Fruit fly (Drosophila melanogaster): ENCODE data around the gene CG8149.

The CG8149 gene

DNA sequence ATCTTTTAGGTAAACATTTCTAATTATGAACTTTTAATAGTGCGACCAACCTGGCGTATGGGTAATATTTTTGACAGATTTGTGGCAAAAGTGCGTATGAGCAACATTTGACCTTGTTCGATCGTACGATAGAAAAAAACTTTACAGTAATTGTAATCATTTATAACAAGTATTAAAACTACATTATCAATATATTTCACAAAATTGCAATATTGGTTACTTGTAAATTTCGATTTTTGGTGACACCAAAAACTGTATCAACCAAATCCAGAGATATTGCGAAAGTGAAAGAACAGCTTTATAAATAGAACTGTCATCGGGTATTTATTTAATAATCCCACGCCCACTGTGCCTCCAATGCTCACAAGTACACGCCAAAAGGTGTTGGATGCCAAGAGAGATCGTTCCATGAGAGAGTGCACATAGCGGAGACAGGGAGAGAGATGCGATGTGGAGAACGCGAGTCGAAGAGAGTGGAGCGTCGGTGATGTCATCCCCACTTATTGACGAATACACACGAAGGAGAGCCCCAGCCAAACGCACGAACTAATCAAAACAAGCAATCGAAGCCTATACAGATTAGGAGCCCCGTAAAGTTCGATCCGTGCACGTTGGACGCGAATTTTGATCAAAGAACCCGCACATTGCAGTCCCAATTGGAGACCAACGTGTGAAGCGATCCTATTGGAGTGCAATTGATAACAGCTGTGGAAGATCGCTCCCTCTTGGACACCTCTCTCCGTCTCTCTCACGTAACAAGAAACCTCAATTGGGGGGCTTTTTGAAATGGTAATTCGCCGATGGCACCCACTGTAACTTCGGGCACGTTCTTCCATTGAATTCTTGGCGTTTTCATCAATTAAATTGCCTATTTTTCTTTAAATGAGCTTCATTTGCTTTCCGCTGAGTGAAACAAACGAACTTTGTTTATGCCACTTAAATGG lies 29.0 kb downstream of the CG8149 start:
- TF ChIP-seq Sp1 (GFP tag; optimal IDR thresholded peaks at IDR 0.05) (peak; percentile 98), woc (GFP tag; optimal IDR thresholded peaks at IDR 0.05) (peak; percentile 97), lola (GFP tag; optimal IDR thresholded peaks at IDR 0.05) (no peak), dsf (GFP tag; optimal IDR thresholded peaks at IDR 0.05; ENCODE audit: borderline replicate concordance) (peak; percentile 74), CrebA (GFP tag; optimal IDR thresholded peaks at IDR 0.05; ENCODE audit: borderline replicate concordance) (peak; percentile 74), sv (GFP tag; optimal IDR thresholded peaks at IDR 0.05) (peak; percentile 79), HLH106 (tag; optimal IDR thresholded peaks at IDR 0.05) (peak; percentile 96), Hr83 (GFP tag; optimal IDR thresholded peaks at IDR 0.05; ENCODE audit: poor library complexity, severe bottlenecking) (peak; percentile 65), brk (GFP tag; optimal IDR thresholded peaks at IDR 0.05) (peak; percentile 74), psq (GFP tag; optimal IDR thresholded peaks at IDR 0.05) (peak; percentile 95), Mio (GFP tag; optimal IDR thresholded peaks at IDR 0.05) (peak; percentile 64), OdsH (GFP tag; optimal IDR thresholded peaks at IDR 0.05) (peak; percentile 97), Vsx2 (GFP tag; optimal IDR thresholded peaks at IDR 0.05; ENCODE audit: partially characterized antibody) (peak; percentile 87), usp (GFP tag; optimal IDR thresholded peaks at IDR 0.05) (peak; percentile 18), ey (GFP tag; optimal IDR thresholded peaks at IDR 0.05) (peak; percentile 96), fru (GFP tag; optimal IDR thresholded peaks at IDR 0.05) (peak; percentile 98), Dfd (GFP tag; optimal IDR thresholded peaks at IDR 0.05) (no peak), Hnf4 (GFP tag; optimal IDR thresholded peaks at IDR 0.05) (peak; percentile 85), br (GFP tag; optimal IDR thresholded peaks at IDR 0.05) (peak; percentile 97), GATAd (GFP tag; optimal IDR thresholded peaks at IDR 0.05) (peak; percentile 54), pan (optimal IDR thresholded peaks at IDR 0.05) (no peak), Rel (GFP tag; optimal IDR thresholded peaks at IDR 0.05) (peak; percentile 69), Rel (tag; optimal IDR thresholded peaks at IDR 0.05) (peak; percentile 74), Hr78 (GFP tag; optimal IDR thresholded peaks at IDR 0.05) (no peak), rgr (GFP tag; optimal IDR thresholded peaks at IDR 0.05) (peak; percentile 95), dmrt93B (GFP tag; optimal IDR thresholded peaks at IDR 0.05) (peak; percentile 97), CG32264 (GFP tag; optimal IDR thresholded peaks at IDR 0.05) (peak; percentile 82), N (GFP tag; optimal IDR thresholded peaks at IDR 0.05) (no peak), Myc (optimal IDR thresholded peaks at IDR 0.05) (no peak), CG9705 (GFP tag; optimal IDR thresholded peaks at IDR 0.05) (peak; percentile 94), tai (GFP tag; optimal IDR thresholded peaks at IDR 0.05) (peak; percentile 92), dl (GFP tag; optimal IDR thresholded peaks at IDR 0.05; ENCODE audit: insufficient read depth in 1 of 2, partially characterized antibody in 2 of 2) (peak; percentile 89 to 97), sage (GFP tag; optimal IDR thresholded peaks at IDR 0.05) (peak; percentile 47), Abd-B (GFP tag; optimal IDR thresholded peaks at IDR 0.05) (no peak), foxo (GFP tag; optimal IDR thresholded peaks at IDR 0.05) (peak; percentile 76 to 98), h (GFP tag; optimal IDR thresholded peaks at IDR 0.05) (peak; percentile 95), Jra (GFP tag; optimal IDR thresholded peaks at IDR 0.05) (peak; percentile 96), Dif (GFP tag; optimal IDR thresholded peaks at IDR 0.05; ENCODE audit: partially characterized antibody) (peak; percentile 98), jim (GFP tag; optimal IDR thresholded peaks at IDR 0.05) (no peak)

DNA sequence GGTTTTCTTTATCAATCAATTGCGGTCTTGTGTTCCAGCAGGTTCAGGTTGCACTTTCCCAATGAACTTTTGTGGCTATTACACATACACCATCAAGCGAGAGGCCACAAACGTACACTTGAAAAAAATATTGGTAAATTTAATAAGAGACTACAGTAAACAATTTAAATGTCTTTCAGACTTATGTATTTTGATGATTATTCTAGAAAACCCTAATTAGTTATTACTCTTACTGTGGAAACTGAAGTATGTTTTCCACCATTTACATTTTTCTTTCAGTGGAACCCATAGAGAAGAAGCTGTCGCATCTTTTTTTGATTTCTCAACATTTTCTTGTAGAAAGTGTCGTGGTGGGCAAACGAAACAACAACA lies 29.7 kb downstream of the CG8149 start:
- peak; percentile 7 for TF ChIP-seq CG9705 (GFP tag; optimal IDR thresholded peaks at IDR 0.05)
- no peak for TF ChIP-seq Abd-B (GFP tag; optimal IDR thresholded peaks at IDR 0.05)
- TF ChIP-seq Myc (optimal IDR thresholded peaks at IDR 0.05): no peak
- TF ChIP-seq dsf (GFP tag; optimal IDR thresholded peaks at IDR 0.05; ENCODE audit: borderline replicate concordance): peak; percentile 69
- TF ChIP-seq Dif (GFP tag; optimal IDR thresholded peaks at IDR 0.05; ENCODE audit: partially characterized antibody): no peak
- peak; percentile 87 for TF ChIP-seq Hnf4 (GFP tag; optimal IDR thresholded peaks at IDR 0.05)
- TF ChIP-seq HLH106 (tag; optimal IDR thresholded peaks at IDR 0.05): peak; percentile 80
- TF ChIP-seq Rel (GFP tag; optimal IDR thresholded peaks at IDR 0.05): no peak
- TF ChIP-seq Rel (tag; optimal IDR thresholded peaks at IDR 0.05): no peak
- TF ChIP-seq Dfd (GFP tag; optimal IDR thresholded peaks at IDR 0.05): no peak
- peak; percentile 85 for TF ChIP-seq sv (GFP tag; optimal IDR thresholded peaks at IDR 0.05)
- peak in 1 of 2 experiments; percentile 84 for TF ChIP-seq foxo (GFP tag; optimal IDR thresholded peaks at IDR 0.05)
- TF ChIP-seq psq (GFP tag; optimal IDR thresholded peaks at IDR 0.05): peak; percentile 66
- TF ChIP-seq CG32264 (GFP tag; optimal IDR thresholded peaks at IDR 0.05): peak; percentile 70
- no peak for TF ChIP-seq N (GFP tag; optimal IDR thresholded peaks at IDR 0.05)
- peak; percentile 66 for TF ChIP-seq woc (GFP tag; optimal IDR thresholded peaks at IDR 0.05)
- peak; percentile 81 for TF ChIP-seq tai (GFP tag; optimal IDR thresholded peaks at IDR 0.05)
- TF ChIP-seq dl (GFP tag; optimal IDR thresholded peaks at IDR 0.05; ENCODE audit: insufficient read depth in 1 of 2, partially characterized antibody in 2 of 2): no peak
- TF ChIP-seq dmrt93B (GFP tag; optimal IDR thresholded peaks at IDR 0.05): peak; percentile 63
- TF ChIP-seq jim (GFP tag; optimal IDR thresholded peaks at IDR 0.05): no peak
- TF ChIP-seq Hr83 (GFP tag; optimal IDR thresholded peaks at IDR 0.05; ENCODE audit: poor library complexity, severe bottlenecking): no peak
- no peak for TF ChIP-seq pan (optimal IDR thresholded peaks at IDR 0.05)
- no peak for TF ChIP-seq usp (GFP tag; optimal IDR thresholded peaks at IDR 0.05)
- peak; percentile 77 for TF ChIP-seq brk (GFP tag; optimal IDR thresholded peaks at IDR 0.05)
- peak; percentile 88 for TF ChIP-seq ey (GFP tag; optimal IDR thresholded peaks at IDR 0.05)
- TF ChIP-seq rgr (GFP tag; optimal IDR thresholded peaks at IDR 0.05): peak; percentile 90
- TF ChIP-seq Mio (GFP tag; optimal IDR thresholded peaks at IDR 0.05): no peak
- TF ChIP-seq GATAd (GFP tag; optimal IDR thresholded peaks at IDR 0.05): peak; percentile 6
- no peak for TF ChIP-seq Vsx2 (GFP tag; optimal IDR thresholded peaks at IDR 0.05; ENCODE audit: partially characterized antibody)
- TF ChIP-seq CrebA (GFP tag; optimal IDR thresholded peaks at IDR 0.05; ENCODE audit: borderline replicate concordance): no peak
- peak; percentile 50 for TF ChIP-seq sage (GFP tag; optimal IDR thresholded peaks at IDR 0.05)
- peak; percentile 87 for TF ChIP-seq br (GFP tag; optimal IDR thresholded peaks at IDR 0.05)
- TF ChIP-seq Hr78 (GFP tag; optimal IDR thresholded peaks at IDR 0.05): no peak
- peak; percentile 77 for TF ChIP-seq h (GFP tag; optimal IDR thresholded peaks at IDR 0.05)
- TF ChIP-seq Jra (GFP tag; optimal IDR thresholded peaks at IDR 0.05): peak; percentile 65
- peak; percentile 85 for TF ChIP-seq OdsH (GFP tag; optimal IDR thresholded peaks at IDR 0.05)
- peak; percentile 89 for TF ChIP-seq fru (GFP tag; optimal IDR thresholded peaks at IDR 0.05)
- TF ChIP-seq lola (GFP tag; optimal IDR thresholded peaks at IDR 0.05): no peak
- TF ChIP-seq Sp1 (GFP tag; optimal IDR thresholded peaks at IDR 0.05): peak; percentile 84

All from whole organism, wandering third instar larva.